Worm (Caenorhabditis elegans) whole organism, dauer: Measurements from ENCODE around the gene mib-1.

Experiments used
- unc-62 ChIP-seq: sonication (generic microtip); optimal IDR thresholded peaks from 2 replicates; lab custom pipeline; 2017; ENCODE audit warnings: missing biosample characterization, missing genetic modification reagents, missing genetic modification characterization

mib-1 gene

ce11 chrIII:11274590-11275116 lies 15.8 kb downstream of the mib-1 start, which contains the start of gene Y47D3A.20:
TSS of gene Y47D3A.20 (plus strand) at chrIII:11275066.
- TF ChIP-seq unc-62 (GFP tag; lab: Kevin White, UChicago), result no peak

ce11 chrIII:11270795-11271194 lies 19.7 kb downstream of the mib-1 start, which contains the start of gene obr-1:
TSS of gene obr-1 (minus strand) at chrIII:11270895.
- no peak for TF ChIP-seq unc-62 (GFP tag; lab: Kevin White, UChicago)

- TF ChIP-seq unc-62 (GFP tag; lab: Kevin White, UChicago), result no peak
Observed at ce11 chrIII:11269206-11269605, 21.3 kb downstream of the mib-1 start.

ce11 chrIII:11268532-11268931 lies 21.9 kb downstream of the mib-1 start:
- TF ChIP-seq unc-62 (GFP tag; lab: Kevin White, UChicago), result no peak

- TF ChIP-seq unc-62 (GFP tag; lab: Kevin White, UChicago), result no peak
Observed at ce11 chrIII:11267372-11267771, 23.1 kb downstream of the mib-1 start.

ce11 chrIII:11262089-11262488 lies 28.4 kb downstream of the mib-1 start:
- TF ChIP-seq unc-62 (GFP tag; lab: Kevin White, UChicago), result no peak

- no peak for TF ChIP-seq unc-62 (GFP tag; lab: Kevin White, UChicago)
Observed at ce11 chrIII:11255072-11255471, 35.4 kb downstream of the mib-1 start.

- no peak for TF ChIP-seq unc-62 (GFP tag; lab: Kevin White, UChicago)
Observed at ce11 chrIII:11251718-11252441, 38.6 kb downstream of the mib-1 start, which contains the start of gene Y47D3A.32. TSS of gene Y47D3A.32 (plus strand) at chrIII:11252391.

- no peak for TF ChIP-seq unc-62 (GFP tag; lab: Kevin White, UChicago)
Observed at ce11 chrIII:11248897-11249296, 41.6 kb downstream of the mib-1 start.

ce11 chrIII:11246588-11246987 lies 43.9 kb downstream of the mib-1 start:
- TF ChIP-seq unc-62 (GFP tag; lab: Kevin White, UChicago), result no peak

ce11 chrIII:11244820-11245219 lies 45.7 kb downstream of the mib-1 start, which contains the start of gene rsks-1:
TSS of gene rsks-1 (plus strand) at chrIII:11245120.
- no peak for TF ChIP-seq unc-62 (GFP tag; lab: Kevin White, UChicago)

- no peak for TF ChIP-seq unc-62 (GFP tag; lab: Kevin White, UChicago)
Observed at ce11 chrIII:11244338-11244737, 46.1 kb downstream of the mib-1 start.

ce11 chrIII:11243421-11243820 lies 47.1 kb downstream of the mib-1 start:
- no peak for TF ChIP-seq unc-62 (GFP tag; lab: Kevin White, UChicago)

- no peak for TF ChIP-seq unc-62 (GFP tag; lab: Kevin White, UChicago)
Observed at ce11 chrIII:11241583-11242187, 48.8 kb downstream of the mib-1 start.

ce11 chrIII:11240776-11241175 lies 49.7 kb downstream of the mib-1 start:
- no peak for TF ChIP-seq unc-62 (GFP tag; lab: Kevin White, UChicago)

- TF ChIP-seq unc-62 (GFP tag; lab: Kevin White, UChicago), result no peak
Observed at ce11 chrIII:11238790-11239189, 51.7 kb downstream of the mib-1 start.
